Fruit fly (Drosophila melanogaster) whole organism, embryonic: Measurements from ENCODE around the gene brm.

Source experiments
- Abd-B ChIP-seq: fragments of 200-800 bp; sonication (Bioruptor generic); optimal IDR thresholded peaks from 2 replicates; lab custom pipeline; 2018; ENCODE audit warnings: missing biosample characterization, mild to moderate bottlenecking, missing genetic modification characterization, moderate library complexity
- Aef1 ChIP-seq: fragments of 200-800 bp; sonication (Bioruptor generic); IDR thresholded peaks from 3 replicates; pipeline ENCODE4 v1.3.6; 2022; ENCODE audit warnings: missing biosample characterization, missing genetic modification characterization
- Antp ChIP-seq: fragments of 200-800 bp; sonication (Bioruptor generic); optimal IDR thresholded peaks from 3 replicates; lab custom pipeline; 2016; ENCODE audit warnings: missing biosample characterization, missing genetic modification characterization
- CG10543 ChIP-seq: fragments of 200-800 bp; sonication (Bioruptor generic); optimal IDR thresholded peaks from 3 replicates; lab custom pipeline; 2017; ENCODE audit warnings: missing biosample characterization, mild to moderate bottlenecking, missing genetic modification characterization, moderate library complexity
- CG14710 ChIP-seq: fragments of 200-800 bp; sonication (Bioruptor generic); optimal IDR thresholded peaks from 3 replicates; lab custom pipeline; 2019; ENCODE audit warnings: missing biosample characterization, mild to moderate bottlenecking, missing genetic modification characterization, moderate library complexity
- CG15601 ChIP-seq: fragments of 200-800 bp; sonication (Bioruptor generic); optimal IDR thresholded peaks from 3 replicates; lab custom pipeline; 2019; ENCODE audit warnings: missing biosample characterization, mild to moderate bottlenecking, missing genetic modification characterization, moderate library complexity
- CG16815 ChIP-seq: fragments of 200-800 bp; sonication (Bioruptor generic); optimal IDR thresholded peaks from 3 replicates; lab custom pipeline; 2017; ENCODE audit warnings: missing biosample characterization, mild to moderate bottlenecking, missing genetic modification characterization
- CG18764 ChIP-seq: fragments of 200-800 bp; sonication (Bioruptor generic); optimal IDR thresholded peaks from 3 replicates; lab custom pipeline; 2016; ENCODE audit warnings: missing biosample characterization, missing genetic modification characterization
- CG2678 ChIP-seq: fragments of 200-800 bp; sonication (Bioruptor generic); optimal IDR thresholded peaks from 3 replicates; lab custom pipeline; 2019; ENCODE audit warnings: missing biosample characterization, mild to moderate bottlenecking, missing genetic modification characterization, moderate library complexity
- CG31441 ChIP-seq: fragments of 200-800 bp; sonication (Bioruptor generic); IDR thresholded peaks from 2 replicates; pipeline ENCODE4 v1.3.6; 2022; ENCODE audit warnings: missing biosample characterization, missing genetic modification characterization
- CG32767 ChIP-seq: fragments of 200-800 bp; sonication (Bioruptor generic); IDR thresholded peaks from 2 replicates; pipeline ENCODE4 v1.3.6; 2022; ENCODE audit warnings: missing biosample characterization, missing genetic modification characterization
- CG33213 ChIP-seq: fragments of 200-800 bp; sonication (Bioruptor generic); optimal IDR thresholded peaks from 3 replicates; lab custom pipeline; 2016; ENCODE audit warnings: missing biosample characterization, missing genetic modification characterization
- CG3726 ChIP-seq: fragments of 200-800 bp; sonication (Bioruptor generic); IDR thresholded peaks from 3 replicates; pipeline ENCODE4, ENCODE4 v1.3.6; 2022; ENCODE audit warnings: missing biosample characterization, missing genetic modification characterization
- CG4360 ChIP-seq: fragments of 200-800 bp; sonication (Bioruptor generic); IDR thresholded peaks from 2 replicates; pipeline ENCODE4 v1.3.6; 2022; ENCODE audit warnings: missing biosample characterization, missing genetic modification characterization
- CG4617 ChIP-seq: fragments of 200-800 bp; sonication (Bioruptor generic); optimal IDR thresholded peaks from 3 replicates; lab custom pipeline; 2016; ENCODE audit warnings: missing biosample characterization, missing genetic modification characterization, borderline replicate concordance
- CG4707 ChIP-seq: fragments of 200-800 bp; sonication (Bioruptor generic); optimal IDR thresholded peaks from 2 replicates; lab custom pipeline; 2018; ENCODE audit warnings: missing biosample characterization, mild to moderate bottlenecking, missing genetic modification characterization, moderate library complexity
- CG6689 ChIP-seq: fragments of 200-800 bp; sonication (Bioruptor generic); IDR thresholded peaks from 2 replicates; pipeline ENCODE4 v1.3.6; 2022; ENCODE audit warnings: missing biosample characterization, missing genetic modification characterization
- CG7786 ChIP-seq: fragments of 200-800 bp; sonication (Bioruptor generic); optimal IDR thresholded peaks from 2 replicates; lab custom pipeline; 2016; ENCODE audit warnings: missing biosample characterization, missing genetic modification characterization
- CG8924 ChIP-seq: fragments of 200-800 bp; optimal IDR thresholded peaks from 3 replicates; lab custom pipeline; 2019; ENCODE audit warnings: missing biosample characterization, mild to moderate bottlenecking, missing genetic modification characterization, moderate library complexity
- Dbx ChIP-seq: fragments of 200-800 bp; sonication (Bioruptor generic); IDR thresholded peaks from 3 replicates; pipeline ENCODE4 v1.3.6; 2022; ENCODE audit warnings: missing biosample characterization, missing genetic modification characterization
- HLH4C ChIP-seq: fragments of 200-800 bp; sonication (Bioruptor generic); IDR thresholded peaks from 3 replicates; pipeline ENCODE4 v1.3.6; 2022; ENCODE audit warnings: missing biosample characterization, missing genetic modification characterization; ENCODE audit not compliant: partially characterized antibody
- HLH54F ChIP-seq: fragments of 200-800 bp; sonication (Bioruptor generic); optimal IDR thresholded peaks from 3 replicates; lab custom pipeline; 2016; ENCODE audit warnings: missing biosample characterization, missing genetic modification characterization
- HmgZ ChIP-seq: fragments of 200-800 bp; sonication (Bioruptor generic); optimal IDR thresholded peaks from 2 replicates; lab custom pipeline; 2018; ENCODE audit warnings: missing biosample characterization, mild to moderate bottlenecking, missing genetic modification characterization
- Hr3 ChIP-seq: fragments of 200-800 bp; sonication (Bioruptor generic); optimal IDR thresholded peaks from 3 replicates; lab custom pipeline; 2016; ENCODE audit warnings: missing biosample characterization, missing genetic modification characterization
- Lhr ChIP-seq: fragments of 200-800 bp; sonication (Bioruptor generic); optimal IDR thresholded peaks from 3 replicates; lab custom pipeline; 2017; ENCODE audit warnings: mild to moderate bottlenecking, missing biosample characterization, missing genetic modification reagents, missing genetic modification characterization
- Max ChIP-seq: fragments of 200-800 bp; sonication (Bioruptor generic); optimal IDR thresholded peaks from 2 replicates; lab custom pipeline; 2016; ENCODE audit warnings: missing biosample characterization, mild to moderate bottlenecking, missing genetic modification characterization
- Myb ChIP-seq: fragments of 200-800 bp; sonication (Bioruptor generic); optimal IDR thresholded peaks from 2 replicates; lab custom pipeline; 2016; ENCODE audit warnings: missing biosample characterization, missing genetic modification characterization
- Opbp ChIP-seq: fragments of 200-800 bp; sonication (Bioruptor generic); IDR thresholded peaks from 3 replicates; pipeline ENCODE4 v1.3.6; 2022; ENCODE audit warnings: missing biosample characterization, missing genetic modification characterization; ENCODE audit not compliant: partially characterized antibody
- Sry-β ChIP-seq: fragments of 200-800 bp; sonication (Bioruptor generic); optimal IDR thresholded peaks from 2 replicates; lab custom pipeline; 2018; ENCODE audit warnings: missing biosample characterization, mild to moderate bottlenecking, missing genetic modification characterization, moderate library complexity
- Usf ChIP-seq: fragments of 200-800 bp; sonication (Bioruptor generic); optimal IDR thresholded peaks from 2 replicates; lab custom pipeline; 2017; ENCODE audit warnings: missing genotype, missing biosample characterization, missing genetic modification characterization
- Vsx1 ChIP-seq: fragments of 200-800 bp; sonication (Bioruptor generic); optimal IDR thresholded peaks from 2 replicates; lab custom pipeline; 2017; ENCODE audit warnings: missing biosample characterization, mild to moderate bottlenecking, missing genetic modification characterization, missing genetic modification reagents
- ara ChIP-seq: fragments of 200-800 bp; sonication (Bioruptor generic); IDR thresholded peaks from 2 replicates; pipeline ENCODE4 v1.3.6; 2022; ENCODE audit warnings: missing biosample characterization, missing genetic modification characterization
- bab2 ChIP-seq: fragments of 200-800 bp; sonication (Bioruptor generic); optimal IDR thresholded peaks from 2 replicates; lab custom pipeline; 2016; ENCODE audit warnings: missing biosample characterization, missing genetic modification characterization
- chm ChIP-seq: fragments of 200-800 bp; sonication (Bioruptor generic); IDR thresholded peaks from 2 replicates; pipeline ENCODE4 v1.3.6; 2022; ENCODE audit warnings: missing biosample characterization, missing genetic modification characterization
- dm ChIP-seq: fragments of 200-800 bp; sonication (Bioruptor generic); optimal IDR thresholded peaks from 3 replicates; lab custom pipeline; 2016; ENCODE audit warnings: missing biosample characterization, missing genetic modification characterization
- fd96Cb ChIP-seq: fragments of 200-800 bp; sonication (Bioruptor generic); optimal IDR thresholded peaks from 2 replicates; lab custom pipeline; 2018; ENCODE audit warnings: missing biosample characterization, mild to moderate bottlenecking, missing genetic modification characterization, moderate library complexity
- gro ChIP-seq: fragments of 200-800 bp; sonication (Bioruptor generic); optimal IDR thresholded peaks from 2 replicates; lab custom pipeline; 2016; ENCODE audit warnings: missing biosample characterization, missing genetic modification characterization
- gt ChIP-seq: fragments of 200-800 bp; sonication (Bioruptor generic); IDR thresholded peaks from 2 replicates; pipeline ENCODE4 v1.3.6; 2022; ENCODE audit warnings: missing biosample characterization, missing genetic modification characterization
- hkb ChIP-seq, 2 experiments: fragments of 200-800 bp in 1 of 2; fragments of >200 bp in 1 of 2; sonication (Bioruptor generic) in 1 of 2; IDR thresholded peaks in 1 of 2; optimal IDR thresholded peaks in 1 of 2; 2 replicates each; pipeline versions ENCODE4 v1.3.6 to Lab custom; 2017 to 2022; ENCODE audit warnings: missing biosample characterization in 1 of 2, missing genetic modification characterization in 1 of 2
- insv ChIP-seq, 2 experiments: fragments of 200-800 bp; sonication (Bioruptor generic); optimal IDR thresholded peaks; 3 replicates each; lab custom pipeline; 2016 to 2018; ENCODE audit warnings: missing biosample characterization in 2 of 2, missing genetic modification characterization in 2 of 2
- knrl ChIP-seq: fragments of 200-800 bp; sonication (Bioruptor generic); IDR thresholded peaks from 3 replicates; pipeline ENCODE4 v1.3.6; 2022; ENCODE audit warnings: missing biosample characterization, missing genetic modification characterization; ENCODE audit not compliant: partially characterized antibody
- mirr ChIP-seq: fragments of 200-800 bp; sonication (Bioruptor generic); optimal IDR thresholded peaks from 3 replicates; lab custom pipeline; 2018; ENCODE audit warnings: missing biosample characterization, mild to moderate bottlenecking, missing genetic modification characterization
- odd ChIP-seq: fragments of 200-800 bp; sonication (Bioruptor generic); optimal IDR thresholded peaks from 2 replicates; lab custom pipeline; 2017; ENCODE audit warnings: missing biosample characterization, mild to moderate bottlenecking, missing genetic modification characterization
- p53 ChIP-seq: fragments of 200-800 bp; sonication (Bioruptor generic); optimal IDR thresholded peaks from 2 replicates; lab custom pipeline; 2016; ENCODE audit warnings: missing biosample characterization, missing genetic modification characterization
- pum ChIP-seq: fragments of 200-800 bp; sonication (Bioruptor generic); optimal IDR thresholded peaks from 2 replicates; lab custom pipeline; 2016; ENCODE audit warnings: missing biosample characterization, missing genetic modification characterization
- tin ChIP-seq: fragments of 200-800 bp; sonication (Bioruptor generic); optimal IDR thresholded peaks from 3 replicates; lab custom pipeline; 2016; ENCODE audit warnings: missing biosample characterization, missing genetic modification characterization
- tx ChIP-seq: fragments of 200-800 bp; sonication (Bioruptor generic); optimal IDR thresholded peaks from 2 replicates; lab custom pipeline; 2016; ENCODE audit warnings: missing biosample characterization, missing genetic modification characterization
- zfh2 ChIP-seq: fragments of 200-800 bp; sonication (Bioruptor generic); optimal IDR thresholded peaks from 2 replicates; lab custom pipeline; 2016; ENCODE audit warnings: missing biosample characterization, missing genetic modification characterization

brm gene

DNA sequence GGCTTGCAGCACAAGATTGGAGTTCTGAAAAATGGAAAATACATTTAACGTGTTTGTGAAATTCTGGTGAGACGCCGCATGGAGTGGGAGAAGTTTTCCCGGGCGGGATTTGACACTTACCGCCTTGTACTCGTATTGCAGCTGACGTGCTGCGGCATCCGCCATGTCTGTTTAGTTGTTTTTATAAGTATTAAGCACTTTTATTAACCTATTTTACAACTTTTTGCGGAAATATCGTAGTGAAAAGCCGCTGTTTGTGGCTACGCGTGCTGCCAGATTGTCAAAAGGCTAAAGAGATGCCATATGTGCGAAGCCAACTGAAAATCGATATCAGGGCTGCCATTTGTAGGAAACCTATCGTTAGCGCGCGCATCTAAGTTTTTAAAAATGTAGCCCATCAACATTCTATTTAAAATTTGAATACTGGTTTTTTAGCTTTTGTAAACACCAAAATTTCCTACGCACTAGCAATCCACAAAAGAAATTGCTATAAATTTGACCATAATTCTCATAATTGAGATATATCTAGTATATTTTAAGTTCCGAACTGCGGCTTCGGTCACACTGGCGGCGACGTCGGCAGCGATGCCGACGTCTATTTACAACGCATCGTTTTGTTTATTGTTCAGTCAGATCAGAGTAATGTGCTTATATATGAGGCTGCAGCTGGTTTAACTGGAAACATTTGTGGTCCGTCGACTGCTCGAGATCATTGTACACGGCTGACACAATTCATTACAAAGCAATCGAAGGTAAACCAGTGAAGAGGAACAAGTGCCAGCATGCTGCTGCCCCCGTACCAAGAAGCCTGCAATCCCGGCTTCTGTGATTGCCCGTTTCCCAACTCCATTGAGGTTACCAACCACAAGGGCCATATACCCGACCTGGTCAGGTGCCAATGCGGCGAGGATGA, 14.8 kb downstream of the brm start, which contains the start of the genes Brr2 and CG10516 (continued):
- no peak for TF ChIP-seq CG4707 (GFP tag; lab: Kevin White, UChicago)
- TF ChIP-seq bab2 (GFP tag; lab: Kevin White, UChicago) = peak; percentile 36
- peak; percentile 43 for TF ChIP-seq CG33213 (GFP tag; lab: Kevin White, UChicago)
- TF ChIP-seq CG31441 = peak; percentile 73
- TF ChIP-seq insv (GFP tag; optimal IDR thresholded peaks at IDR 0.05; lab: Kevin White, UChicago) = peak in 1 of 2 experiments; percentile 25
- no peak for TF ChIP-seq tx (GFP tag; lab: Kevin White, UChicago)
- TF ChIP-seq Aef1 (GFP tag; lab: Robert Waterston, UW) = no peak
- TF ChIP-seq HLH54F = peak; percentile 37
- no peak for TF ChIP-seq gro (GFP tag; lab: Kevin White, UChicago)
- peak; percentile 23 for TF ChIP-seq p53 (GFP tag; lab: Kevin White, UChicago)
- peak; percentile 41 for TF ChIP-seq Myb (GFP tag; lab: Kevin White, UChicago)
- no peak for TF ChIP-seq odd (GFP tag; lab: Kevin White, UChicago)
- peak; percentile 50 for TF ChIP-seq HmgZ (tag; lab: Kevin White, UChicago)
- peak; percentile 68 for TF ChIP-seq Max (GFP tag; lab: Kevin White, UChicago)
- TF ChIP-seq zfh2 = peak; percentile 31
- TF ChIP-seq pum = peak; percentile 11
- peak; percentile 21 for TF ChIP-seq dm (GFP tag; lab: Kevin White, UChicago)
- no peak for TF ChIP-seq CG18764 (GFP tag; lab: Kevin White, UChicago)
- TF ChIP-seq tin = peak; percentile 13
- TF ChIP-seq CG8924 = peak; percentile 23
- no peak for TF ChIP-seq CG15601 (tag; lab: Kevin White, UChicago)
- TF ChIP-seq Dbx (GFP tag; lab: Robert Waterston, UW) = peak; percentile 36; the same call in 1 of the 3 replicates
- 0 out of 3 replicates have a peak, but pooled peaks have one; percentile 37 for TF ChIP-seq HLH4C (GFP tag; lab: Robert Waterston, UW)
- peak; percentile 78 for TF ChIP-seq CG14710 (tag; lab: Kevin White, UChicago)
- no peak for TF ChIP-seq ara (GFP tag; lab: Robert Waterston, UW)
- TF ChIP-seq CG10543 (GFP tag; lab: Kevin White, UChicago) = peak; percentile 36
- TF ChIP-seq fd96Cb = no peak
- TF ChIP-seq CG3726 = no peak
- TF ChIP-seq hkb (optimal IDR thresholded peaks at IDR 0.05; lab: Kevin White, UChicago) = peak; percentile 70
- TF ChIP-seq hkb (GFP tag; IDR thresholded peaks at IDR 0.05; lab: Robert Waterston, UW) = peak; percentile 49; the same call in 1 of the 2 replicates
- no peak for TF ChIP-seq Abd-B (GFP tag; lab: Kevin White, UChicago)
- no peak for TF ChIP-seq CG4360
- peak; percentile 37 for TF ChIP-seq Hr3 (GFP tag; lab: Kevin White, UChicago)
- TF ChIP-seq CG7786 = peak; percentile 7
- no peak for TF ChIP-seq mirr (GFP tag; lab: Kevin White, UChicago)
- no peak for TF ChIP-seq Sry-β
- TF ChIP-seq Usf = no peak
- no peak for TF ChIP-seq Vsx1 (GFP tag; lab: Kevin White, UChicago)
- TF ChIP-seq knrl = no peak; the same call in 2 of the 3 replicates
- TF ChIP-seq CG2678 (tag; lab: Kevin White, UChicago) = no peak
- TF ChIP-seq CG16815 = no peak
- peak; percentile 79 for TF ChIP-seq Lhr (GFP tag; lab: Kevin White, UChicago)
- TF ChIP-seq CG6689 (GFP tag; lab: Robert Waterston, UW) = no peak
- no peak for TF ChIP-seq gt (GFP tag; lab: Robert Waterston, UW)
- TF ChIP-seq chm = no peak
- TF ChIP-seq Opbp (GFP tag; lab: Robert Waterston, UW) = no peak
- peak; percentile 80 for TF ChIP-seq CG4617 (GFP tag; lab: Kevin White, UChicago)
- TF ChIP-seq Antp (GFP tag; lab: Kevin White, UChicago) = peak; percentile 10
- TF ChIP-seq CG32767 (GFP tag; lab: Robert Waterston, UW) = no peak
